Worm (Caenorhabditis elegans): ENCODE measurements around the gene dnj-22.

The dnj-22 gene

DNA sequence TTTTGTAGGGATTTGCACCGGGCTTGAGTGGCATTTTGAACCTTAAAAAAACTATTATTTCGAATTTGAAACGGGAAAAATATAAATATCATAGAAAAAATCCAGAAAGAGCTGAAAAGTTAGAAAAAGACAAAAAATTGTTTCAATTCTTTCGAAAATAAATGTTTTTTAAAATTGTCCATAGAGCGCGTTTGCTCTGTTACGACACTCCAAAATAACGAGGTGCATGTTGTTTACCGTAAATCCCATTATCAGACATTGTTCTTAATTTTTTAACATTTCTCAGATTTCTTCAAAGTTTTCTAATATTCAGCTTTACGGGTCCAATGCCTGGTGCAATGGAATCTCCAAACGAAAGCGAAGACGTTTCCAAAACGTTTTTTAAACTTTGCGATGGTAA is at the start of gene dnj-22, which contains the start of gene natc-1:
TSS of gene dnj-22 (minus strand) at position 47 of the 400 bp plus-strand sequence.
TSS of gene natc-1 (plus strand) at position 286 of the 400 bp plus-strand sequence.
- TF ChIP-seq him-1 (tag; optimal IDR thresholded peaks at IDR 0.05) (no peak), W03F9.2 (tag; optimal IDR thresholded peaks at IDR 0.05) (peak; percentile 88), dao-5 (tag; optimal IDR thresholded peaks at IDR 0.05) (no peak)

DNA sequence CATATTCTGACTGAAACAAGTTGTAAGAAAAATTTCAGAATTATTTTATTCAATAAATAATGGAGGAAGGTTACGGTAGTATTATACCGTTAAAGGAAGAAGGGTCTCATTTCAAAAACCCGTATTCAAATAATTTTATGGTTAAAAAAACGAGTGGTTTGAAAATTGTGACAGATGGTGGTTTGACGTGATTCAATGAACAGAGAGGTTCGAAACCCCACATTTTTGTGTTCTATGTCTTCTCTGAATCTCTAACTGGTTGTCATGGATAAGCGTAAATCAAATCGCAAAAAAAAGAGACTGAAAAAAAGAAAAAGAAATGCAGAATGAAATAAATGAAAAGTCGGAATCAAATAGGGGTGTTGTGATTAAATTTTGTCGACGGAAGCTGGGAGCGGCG is 45.4 kb upstream of the dnj-22 start, which contains the start of gene ZK994.6:
TSS of gene ZK994.6 (minus strand) at position 101 of the 400 bp plus-strand sequence.
- TF ChIP-seq dao-5 (tag; optimal IDR thresholded peaks at IDR 0.05) (no peak), W03F9.2 (tag; optimal IDR thresholded peaks at IDR 0.05) (no peak), him-1 (tag; optimal IDR thresholded peaks at IDR 0.05) (no peak)

DNA sequence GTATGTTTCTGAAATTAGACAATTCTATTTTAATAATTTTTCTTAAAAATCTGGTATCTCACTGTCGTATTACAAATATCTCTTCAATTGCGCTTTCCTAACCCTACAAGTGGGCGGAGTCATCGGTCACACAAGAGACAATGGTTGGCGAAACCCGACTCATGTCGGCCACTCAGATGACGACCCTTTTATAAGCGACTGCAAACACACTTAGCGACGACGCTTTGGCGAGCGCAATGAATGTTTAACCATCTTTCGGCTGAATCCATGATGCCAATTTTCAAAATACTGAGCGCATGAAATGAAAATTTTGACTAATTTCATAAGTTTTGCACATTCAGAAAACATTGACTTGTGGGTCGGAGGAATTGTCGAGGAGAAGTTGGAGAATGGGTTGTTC is 38.4 kb upstream of the dnj-22 start:
- peak; percentile 96 for TF ChIP-seq dao-5 (tag; optimal IDR thresholded peaks at IDR 0.05)
- TF ChIP-seq W03F9.2 (tag; optimal IDR thresholded peaks at IDR 0.05) = peak; percentile 84
- peak; percentile 97 for TF ChIP-seq him-1 (tag; optimal IDR thresholded peaks at IDR 0.05)

DNA sequence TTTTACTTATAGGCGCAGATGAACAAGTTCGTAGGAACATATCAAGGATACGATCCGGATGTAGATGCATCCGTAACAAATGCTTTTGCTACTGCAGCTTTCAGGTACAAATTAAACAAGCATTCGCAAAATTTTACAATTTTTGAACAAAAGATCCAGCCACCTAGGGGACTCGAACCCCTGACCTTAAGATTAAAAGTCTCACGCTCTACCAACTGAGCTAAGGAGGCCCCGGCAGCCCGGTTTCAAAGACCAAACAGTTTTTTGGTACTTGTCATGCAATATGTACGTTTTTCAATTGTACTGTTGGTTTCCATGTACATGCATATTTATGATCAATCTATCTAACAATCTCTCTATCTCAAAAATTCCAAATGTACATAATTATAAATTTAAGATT is 37.5 kb upstream of the dnj-22 start:
- TF ChIP-seq W03F9.2 (tag; optimal IDR thresholded peaks at IDR 0.05) (no peak), dao-5 (tag; optimal IDR thresholded peaks at IDR 0.05) (no peak), him-1 (tag; optimal IDR thresholded peaks at IDR 0.05) (no peak)

DNA sequence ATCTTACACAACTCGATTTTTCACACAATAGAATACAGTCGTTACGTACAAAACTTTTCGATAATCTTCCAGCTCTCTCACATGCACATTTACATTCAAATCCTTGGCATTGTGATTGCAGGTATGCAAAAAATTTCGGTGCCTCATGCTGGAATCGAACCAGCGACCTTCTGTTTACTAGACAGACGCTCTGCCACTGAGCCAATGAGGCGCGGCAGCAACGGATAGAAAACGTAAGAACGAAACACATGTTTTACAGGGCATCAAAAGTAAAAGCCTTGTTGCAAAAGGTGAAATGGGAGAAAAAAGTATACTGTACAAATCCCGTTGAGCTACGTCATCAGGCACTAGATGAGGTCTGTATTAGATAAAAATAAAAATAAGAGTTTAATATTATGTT is 34.0 kb upstream of the dnj-22 start:
- TF ChIP-seq him-1 (tag; optimal IDR thresholded peaks at IDR 0.05) (no peak), dao-5 (tag; optimal IDR thresholded peaks at IDR 0.05) (no peak), W03F9.2 (tag; optimal IDR thresholded peaks at IDR 0.05) (no peak)

DNA sequence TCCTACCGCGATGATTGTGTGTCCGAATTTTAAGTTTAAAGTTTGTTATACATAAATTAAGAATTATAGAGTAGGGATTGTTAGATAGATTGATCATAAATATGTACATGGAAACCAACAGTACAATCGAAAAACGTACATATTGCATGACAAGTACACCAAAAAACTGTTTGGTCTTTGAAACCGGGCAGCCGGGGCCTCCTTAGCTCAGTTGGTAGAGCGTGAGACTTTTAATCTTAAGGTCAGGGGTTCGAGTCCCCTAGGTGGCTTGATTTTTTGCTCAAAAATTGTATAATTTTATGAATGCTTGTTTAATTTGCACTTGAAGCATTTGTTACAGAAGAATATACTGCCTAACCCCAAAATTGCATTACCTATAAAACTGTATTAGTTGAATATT is 33.2 kb upstream of the dnj-22 start:
- no peak for TF ChIP-seq him-1 (tag; optimal IDR thresholded peaks at IDR 0.05)
- no peak for TF ChIP-seq W03F9.2 (tag; optimal IDR thresholded peaks at IDR 0.05)
- no peak for TF ChIP-seq dao-5 (tag; optimal IDR thresholded peaks at IDR 0.05)

DNA sequence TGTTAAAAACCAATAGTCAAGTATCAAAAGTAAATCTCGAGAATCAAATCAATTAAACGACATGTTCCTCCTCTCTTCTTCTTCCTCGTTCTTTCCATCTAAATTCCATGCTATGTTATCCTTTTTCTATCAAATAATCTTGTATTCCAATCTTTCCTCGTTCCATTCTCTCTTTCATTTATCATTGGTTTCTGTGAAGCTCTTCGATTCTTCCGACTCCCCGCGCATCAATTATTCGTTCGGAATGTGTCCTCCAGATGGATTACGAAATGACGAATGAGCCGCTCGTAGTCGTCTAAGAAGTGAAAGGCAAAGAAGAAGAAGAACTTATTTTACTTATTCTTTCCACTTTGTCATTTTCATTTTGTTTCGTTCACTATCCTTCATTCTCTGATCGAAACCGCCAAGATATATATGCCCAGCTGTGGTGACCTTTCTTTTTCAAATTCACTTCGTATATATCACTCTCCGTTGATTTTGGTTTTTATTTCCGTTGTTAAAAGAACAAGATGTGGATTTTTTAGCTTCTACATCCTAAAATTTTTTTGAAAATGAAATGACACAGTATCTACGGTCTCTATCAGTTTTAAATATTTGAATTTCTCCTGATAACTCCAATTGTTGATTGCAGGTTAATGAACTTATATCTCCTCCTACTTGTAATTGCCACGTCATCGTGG is 32.5 kb upstream of the dnj-22 start, which contains the start of gene pxn-1:
TSS of gene pxn-1 (plus strand) at position 630 of the 680 bp plus-strand sequence.
- no peak for TF ChIP-seq dao-5 (tag; optimal IDR thresholded peaks at IDR 0.05)
- TF ChIP-seq him-1 (tag; optimal IDR thresholded peaks at IDR 0.05) = no peak

DNA sequence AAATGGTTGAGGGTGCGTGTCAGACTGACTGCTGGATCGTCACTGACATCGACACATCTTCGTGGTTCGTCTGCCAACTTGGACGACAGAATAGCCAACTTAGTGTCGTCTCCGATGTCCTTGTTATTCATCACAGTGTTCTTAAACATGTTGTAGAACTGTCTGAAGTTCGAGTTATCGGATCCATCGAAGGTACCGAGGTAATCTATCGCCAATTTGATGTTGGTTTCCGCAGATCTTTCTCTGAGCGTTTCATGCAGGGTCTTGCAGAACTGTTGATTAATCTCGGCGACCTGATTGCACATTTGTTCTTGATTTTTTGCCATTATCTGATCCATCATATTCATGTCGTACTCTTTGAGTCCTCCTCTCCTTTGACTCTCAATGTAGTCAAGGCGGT is 19.4 kb upstream of the dnj-22 start:
- no peak for TF ChIP-seq W03F9.2 (tag; optimal IDR thresholded peaks at IDR 0.05)
- no peak for TF ChIP-seq him-1 (tag; optimal IDR thresholded peaks at IDR 0.05)
- no peak for TF ChIP-seq dao-5 (tag; optimal IDR thresholded peaks at IDR 0.05)

DNA sequence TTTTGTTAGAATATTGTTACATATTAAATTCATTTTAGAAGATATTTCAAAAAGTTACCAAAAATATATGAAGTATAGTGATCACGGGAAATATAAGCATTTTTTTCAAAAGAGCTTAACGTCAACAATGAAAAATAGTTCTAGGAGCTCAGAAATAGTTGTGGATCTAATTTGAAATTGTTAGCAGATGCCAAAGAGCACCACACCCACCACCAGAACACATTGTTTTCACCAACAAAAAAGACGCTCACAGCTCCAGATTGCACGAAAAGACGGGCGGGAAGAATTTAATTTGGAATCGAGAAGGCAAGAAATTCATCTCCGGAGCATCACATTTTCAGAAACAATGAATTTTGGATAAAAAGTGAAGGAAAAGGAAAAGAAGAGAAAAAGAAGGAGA is 9.0 kb upstream of the dnj-22 start, which contains the start of gene gplb-1:
TSS of gene gplb-1 (minus strand) at position 337 of the 400 bp plus-strand sequence.
- no peak for TF ChIP-seq dao-5 (tag; optimal IDR thresholded peaks at IDR 0.05)
- no peak for TF ChIP-seq him-1 (tag; optimal IDR thresholded peaks at IDR 0.05)
- TF ChIP-seq W03F9.2 (tag; optimal IDR thresholded peaks at IDR 0.05) = no peak

DNA sequence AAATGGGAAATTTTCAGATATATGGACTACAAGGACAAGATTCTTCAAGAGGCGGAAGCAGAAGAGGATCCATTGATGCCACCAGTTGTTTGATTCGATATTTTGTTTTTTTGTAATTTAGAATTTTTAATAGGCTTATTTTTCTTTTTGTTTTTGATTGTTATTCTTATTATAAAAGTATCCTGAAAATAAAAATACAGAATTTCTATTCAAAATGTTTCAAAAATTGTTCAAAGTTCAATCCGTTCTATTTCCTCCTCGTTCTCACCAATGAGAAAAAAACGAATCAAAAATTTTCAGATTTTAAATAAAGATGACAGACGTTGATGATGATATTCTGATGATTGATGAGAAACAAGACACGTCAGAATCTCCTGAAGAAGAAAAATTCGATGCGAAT is 6.8 kb upstream of the dnj-22 start, which contains the start of gene phf-30:
TSS of gene phf-30 (plus strand) at position 301 of the 400 bp plus-strand sequence.
- TF ChIP-seq dao-5 (tag; optimal IDR thresholded peaks at IDR 0.05) = no peak
- TF ChIP-seq W03F9.2 (tag; optimal IDR thresholded peaks at IDR 0.05) = no peak
- TF ChIP-seq him-1 (tag; optimal IDR thresholded peaks at IDR 0.05) = no peak

DNA sequence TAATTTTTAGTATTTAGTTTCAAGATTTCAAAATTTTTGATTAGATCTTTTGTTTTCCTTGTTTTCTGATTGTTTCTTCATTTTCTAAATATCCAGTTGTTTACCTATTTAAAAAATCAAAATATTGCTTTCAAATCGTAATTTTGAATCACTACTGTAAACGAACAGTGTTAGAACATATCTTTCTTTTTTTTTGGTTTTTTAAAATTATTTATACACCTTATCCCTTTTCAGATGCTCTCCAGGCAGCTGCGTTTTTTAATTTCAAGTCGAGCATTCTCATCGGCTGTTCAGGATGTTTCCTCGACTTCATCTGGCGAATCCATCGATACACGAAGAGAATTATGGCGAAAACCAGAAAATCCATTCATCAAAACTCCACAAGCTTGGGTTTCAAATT is 5.1 kb upstream of the dnj-22 start, which contains the start of gene mrpl-4:
TSS of gene mrpl-4 (plus strand) at position 235 of the 400 bp plus-strand sequence.
- no peak for TF ChIP-seq W03F9.2 (tag; optimal IDR thresholded peaks at IDR 0.05)
- no peak for TF ChIP-seq dao-5 (tag; optimal IDR thresholded peaks at IDR 0.05)
- no peak for TF ChIP-seq him-1 (tag; optimal IDR thresholded peaks at IDR 0.05)

DNA sequence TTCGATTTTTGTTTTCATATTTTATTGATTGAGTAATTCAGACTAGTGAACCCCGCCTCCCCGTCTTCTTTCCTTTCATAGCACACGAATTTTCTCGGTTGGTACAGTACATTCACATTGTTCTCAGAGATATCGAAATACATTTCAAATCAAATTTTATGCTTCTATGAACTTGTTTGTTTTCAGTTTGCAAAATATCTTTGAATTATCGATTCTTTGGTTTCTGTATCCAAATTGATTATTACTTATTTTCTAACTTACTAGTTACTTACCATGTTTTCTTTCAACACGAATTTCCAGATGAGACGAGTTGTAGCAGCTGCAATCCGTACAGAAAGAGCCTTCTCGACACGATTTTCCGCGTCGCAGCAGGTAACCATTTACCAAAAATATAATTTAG is 3.5 kb upstream of the dnj-22 start, which contains the start of gene mrps-2:
TSS of gene mrps-2 (plus strand) at position 301 of the 400 bp plus-strand sequence.
- TF ChIP-seq W03F9.2 (tag; optimal IDR thresholded peaks at IDR 0.05) = no peak
- no peak for TF ChIP-seq him-1 (tag; optimal IDR thresholded peaks at IDR 0.05)
- no peak for TF ChIP-seq dao-5 (tag; optimal IDR thresholded peaks at IDR 0.05)

DNA sequence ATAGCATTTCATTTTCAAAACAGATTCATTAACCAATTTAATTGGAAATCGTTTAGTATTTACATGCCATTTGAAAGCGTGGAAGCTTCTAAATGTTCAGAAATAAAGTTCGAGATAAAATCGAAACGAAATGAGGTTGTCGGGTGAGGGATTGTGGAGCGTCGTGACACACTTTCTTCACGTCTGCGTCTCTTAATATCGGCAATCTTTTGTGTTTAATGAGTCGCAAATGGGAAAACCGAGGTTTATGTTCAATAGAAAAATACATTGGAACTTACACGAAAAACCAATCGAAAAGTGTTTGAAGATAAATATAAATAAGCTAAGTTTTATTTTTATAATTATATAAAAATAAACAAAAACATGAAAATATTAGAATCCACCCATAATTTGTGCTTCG is 1.1 kb downstream of the dnj-22 start:
- TF ChIP-seq dao-5 (tag; optimal IDR thresholded peaks at IDR 0.05) (no peak), W03F9.2 (tag; optimal IDR thresholded peaks at IDR 0.05) (no peak)

DNA sequence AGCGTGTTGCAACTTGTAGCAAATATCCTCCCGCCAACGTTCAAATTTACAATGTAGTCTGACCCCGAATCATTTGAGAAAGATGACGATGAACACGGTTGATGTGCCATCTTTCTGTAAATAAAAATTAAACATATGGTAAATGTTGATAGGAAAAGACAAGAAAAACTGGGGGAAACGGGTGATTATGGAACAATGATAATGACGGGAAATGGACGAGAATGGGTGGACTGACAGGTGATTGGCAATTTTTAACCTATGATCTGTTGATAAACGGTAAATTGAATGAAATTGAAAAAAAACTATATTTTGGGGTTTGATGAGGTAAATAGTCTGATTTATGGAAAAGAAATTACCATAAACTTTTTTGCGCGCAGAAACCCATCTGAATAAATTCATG is 1.6 kb downstream of the dnj-22 start, which contains the start of gene T23B12.6:
TSS of gene T23B12.6 (minus strand) at position 114 of the 400 bp plus-strand sequence.
- TF ChIP-seq him-1 (tag; optimal IDR thresholded peaks at IDR 0.05) (no peak), dao-5 (tag; optimal IDR thresholded peaks at IDR 0.05) (no peak), W03F9.2 (tag; optimal IDR thresholded peaks at IDR 0.05) (no peak)

All from whole organism, L4/young adult.